Worm (Caenorhabditis elegans): Measurements from ENCODE around the gene F19G12.1.
A peak's percentile ranks its signal among the peaks of the same experiment; 100 is the strongest.

Gene F19G12.1

DNA sequence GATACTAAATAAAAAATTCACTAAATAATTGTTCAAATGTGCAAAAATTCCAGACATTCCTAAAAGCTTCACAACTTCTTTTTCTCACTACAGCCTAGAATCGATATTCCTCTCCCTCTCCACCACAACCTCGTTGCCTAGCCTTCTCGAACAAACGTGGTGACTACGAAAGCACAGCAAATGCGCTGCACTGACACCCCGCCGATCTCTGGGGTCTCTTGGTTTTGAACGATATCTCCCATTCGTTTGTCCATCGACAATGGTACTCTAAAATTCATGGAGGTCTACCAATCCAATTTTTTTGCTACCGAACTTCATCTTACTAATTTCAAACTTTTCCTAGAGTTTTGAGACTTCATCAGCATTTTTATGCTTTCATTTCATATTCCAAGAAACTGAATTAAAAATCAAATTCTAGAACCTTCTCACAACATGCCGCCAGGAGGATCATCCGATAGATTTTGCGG is 19.6 kb downstream of the F19G12.1 start, which contains the start of gene W05H7.1:
W05H7.1 (plus strand) TSS at position 417 of the 467 bp plus-strand sequence.
- TF ChIP-seq lin-11 (tag; optimal IDR thresholded peaks at IDR 0.05) = peak; percentile 41
- peak in 1 of 2 experiments; percentile 22 for TF ChIP-seq mdl-1 (tag; optimal IDR thresholded peaks at IDR 0.05)
- TF ChIP-seq lsy-2 (tag; optimal IDR thresholded peaks at IDR 0.05) = peak in 1 of 2 experiments; percentile 51
- TF ChIP-seq nhr-25 (tag; optimal IDR thresholded peaks at IDR 0.05) = peak; percentile 38
- no peak for TF ChIP-seq unc-39 (tag; optimal IDR thresholded peaks at IDR 0.05)
- no peak for TF ChIP-seq alr-1 (tag; optimal IDR thresholded peaks at IDR 0.05)
- TF ChIP-seq sma-3 (GFP tag; optimal IDR thresholded peaks at IDR 0.05) = peak; percentile 3
- peak; percentile 60 for TF ChIP-seq C34F6.9 (tag; optimal IDR thresholded peaks at IDR 0.05)
- no peak for TF ChIP-seq elt-1 (tag; optimal IDR thresholded peaks at IDR 0.05)
- peak; percentile 37 for TF ChIP-seq F13H6.1 (tag; optimal IDR thresholded peaks at IDR 0.05)
- peak; percentile 14 for TF ChIP-seq lin-13 (GFP tag; optimal IDR thresholded peaks at IDR 0.05)
- TF ChIP-seq nhr-237 (tag; optimal IDR thresholded peaks at IDR 0.05) = no peak
- TF ChIP-seq fos-1 (tag; optimal IDR thresholded peaks at IDR 0.05) = peak; percentile 18
- peak; percentile 28 for TF ChIP-seq sma-9 (GFP tag; optimal IDR thresholded peaks at IDR 0.05)
- TF ChIP-seq sma-9 (tag; optimal IDR thresholded peaks at IDR 0.05) = no peak
- peak; percentile 51 for TF ChIP-seq crh-2 (tag; optimal IDR thresholded peaks at IDR 0.05)
- TF ChIP-seq ztf-4 (tag; optimal IDR thresholded peaks at IDR 0.05) = no peak
- TF ChIP-seq nhr-12 (tag; optimal IDR thresholded peaks at IDR 0.05) = no peak
- TF ChIP-seq unc-55 (GFP tag; optimal IDR thresholded peaks at IDR 0.05) = peak; percentile 72
- TF ChIP-seq aly-2 (tag; optimal IDR thresholded peaks at IDR 0.05) = no peak
- TF ChIP-seq nhr-129 (tag; optimal IDR thresholded peaks at IDR 0.05) = peak; percentile 70
- no peak for TF ChIP-seq egl-27 (tag; optimal IDR thresholded peaks at IDR 0.05)

DNA sequence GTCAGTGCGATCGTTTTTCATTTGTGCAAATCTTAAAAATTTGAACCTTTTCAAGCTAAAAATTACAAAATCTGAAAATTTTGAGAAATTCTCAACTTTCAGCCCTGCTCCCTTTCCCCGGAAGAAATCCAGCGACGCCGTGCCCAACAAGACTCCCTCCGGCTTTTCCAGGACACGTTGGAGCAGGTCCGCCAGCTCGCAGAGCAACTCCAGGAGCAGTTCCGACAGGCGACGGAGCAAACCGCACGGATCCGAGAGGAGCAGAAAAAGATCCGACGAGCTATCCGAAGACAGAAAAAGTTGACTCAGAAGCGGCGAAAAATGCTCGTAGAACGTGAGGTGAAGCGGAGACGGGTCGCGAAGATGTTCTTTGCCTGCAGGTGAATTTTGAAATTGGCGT is 20.4 kb downstream of the F19G12.1 start:
- no peak for TF ChIP-seq sma-9 (GFP tag; optimal IDR thresholded peaks at IDR 0.05)
- TF ChIP-seq sma-9 (tag; optimal IDR thresholded peaks at IDR 0.05) = no peak
- TF ChIP-seq nhr-10 (tag; optimal IDR thresholded peaks at IDR 0.05) = no peak
- TF ChIP-seq nhr-77 (tag; optimal IDR thresholded peaks at IDR 0.05) = no peak
- no peak for TF ChIP-seq blmp-1 (tag; optimal IDR thresholded peaks at IDR 0.05; ENCODE audit: insufficient read depth)
- TF ChIP-seq elt-3 (tag; optimal IDR thresholded peaks at IDR 0.05) = no peak
- TF ChIP-seq egl-27 (tag; optimal IDR thresholded peaks at IDR 0.05) = no peak
- TF ChIP-seq nhr-129 (tag; optimal IDR thresholded peaks at IDR 0.05) = no peak

DNA sequence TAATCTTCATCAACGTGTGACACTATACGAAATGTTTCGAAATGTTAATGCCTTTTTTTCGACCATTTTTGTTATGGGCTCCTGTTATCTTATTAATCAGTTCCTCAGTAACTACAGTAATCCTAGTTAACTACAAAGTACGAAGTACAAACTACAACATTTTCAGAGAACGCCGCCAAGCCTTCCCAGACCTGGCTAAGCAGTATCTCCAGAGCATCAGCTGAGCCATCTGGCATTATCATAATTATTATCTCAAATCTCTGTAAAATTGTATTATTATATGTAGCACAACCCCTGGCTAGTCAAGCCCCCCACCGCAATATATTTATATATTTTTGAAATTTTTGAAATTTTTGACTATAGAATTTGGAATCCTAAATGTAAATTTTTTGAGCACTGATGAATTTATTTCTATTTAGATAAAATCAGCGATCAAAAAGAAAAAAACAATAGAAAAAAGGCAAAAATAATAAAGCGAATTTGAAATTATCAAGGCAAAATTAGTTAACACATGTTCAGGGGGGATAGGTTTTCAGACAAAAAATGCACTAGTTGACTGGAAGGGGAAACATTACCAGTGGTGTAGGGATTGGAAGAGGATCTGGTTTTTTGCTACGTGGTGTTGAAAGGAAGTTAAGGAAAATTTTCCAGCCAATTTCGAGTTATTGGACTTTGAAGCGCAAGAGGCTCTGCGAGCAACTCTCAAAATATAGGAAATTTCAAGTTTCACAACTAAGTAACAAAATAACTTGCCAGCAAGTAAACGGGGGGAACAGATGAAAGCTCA is 21.2 kb downstream of the F19G12.1 start:
- TF ChIP-seq skn-1 (tag; optimal IDR thresholded peaks at IDR 0.05) (no peak), ZK546.5 (tag; optimal IDR thresholded peaks at IDR 0.05) (no peak), ceh-16 (tag; optimal IDR thresholded peaks at IDR 0.05) (no peak), nhr-10 (tag; optimal IDR thresholded peaks at IDR 0.05) (no peak), elt-1 (tag; optimal IDR thresholded peaks at IDR 0.05) (no peak), ama-1 (optimal IDR thresholded peaks at IDR 0.05) (peak; percentile 83), mab-5 (tag; optimal IDR thresholded peaks at IDR 0.05) (no peak), nhr-237 (tag; optimal IDR thresholded peaks at IDR 0.05) (no peak), egl-27 (tag; optimal IDR thresholded peaks at IDR 0.05) (no peak), alr-1 (tag; optimal IDR thresholded peaks at IDR 0.05) (no peak), unc-55 (GFP tag; optimal IDR thresholded peaks at IDR 0.05) (no peak), lin-13 (GFP tag; optimal IDR thresholded peaks at IDR 0.05) (no peak), F13H6.1 (tag; optimal IDR thresholded peaks at IDR 0.05) (peak; percentile 20), ztf-4 (tag; optimal IDR thresholded peaks at IDR 0.05) (peak; percentile 32), zag-1 (tag; optimal IDR thresholded peaks at IDR 0.05) (no peak), nhr-6 (tag; optimal IDR thresholded peaks at IDR 0.05) (no peak), unc-39 (tag; optimal IDR thresholded peaks at IDR 0.05) (no peak)

DNA sequence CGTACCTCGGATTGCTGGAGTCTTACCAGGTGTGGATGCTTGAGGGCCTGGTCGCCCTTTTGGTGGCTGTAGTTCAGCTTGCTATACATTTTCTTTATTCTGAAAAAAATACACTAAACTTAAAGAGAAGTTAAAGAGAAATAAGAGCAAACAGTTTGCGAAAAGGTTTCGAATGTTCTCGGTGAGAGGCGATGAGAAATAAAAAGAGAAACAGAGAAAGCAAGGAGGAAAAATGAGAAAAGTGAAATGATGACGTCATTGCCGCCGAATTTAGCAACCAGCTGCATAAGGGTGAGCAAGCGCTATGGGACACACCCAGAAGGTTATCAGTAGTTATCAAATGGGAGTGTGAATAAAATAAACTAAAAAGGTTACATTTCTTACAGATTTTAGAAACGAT is 23.0 kb downstream of the F19G12.1 start, which contains the start of gene cebp-1:
cebp-1 (minus strand) TSS at position 99 of the 400 bp plus-strand sequence.
- TF ChIP-seq nhr-129 (tag; optimal IDR thresholded peaks at IDR 0.05) (no peak), ceh-16 (tag; optimal IDR thresholded peaks at IDR 0.05) (no peak), fos-1 (tag; optimal IDR thresholded peaks at IDR 0.05) (peak; percentile 89), sma-9 (GFP tag; optimal IDR thresholded peaks at IDR 0.05) (peak; percentile 85), sma-9 (tag; optimal IDR thresholded peaks at IDR 0.05) (no peak), C34F6.9 (tag; optimal IDR thresholded peaks at IDR 0.05) (no peak), alr-1 (tag; optimal IDR thresholded peaks at IDR 0.05) (no peak), nhr-12 (tag; optimal IDR thresholded peaks at IDR 0.05) (no peak), gmeb-1 (tag; optimal IDR thresholded peaks at IDR 0.05) (no peak), nhr-6 (tag; optimal IDR thresholded peaks at IDR 0.05) (no peak), R02D3.7 (tag; optimal IDR thresholded peaks at IDR 0.05) (no peak), mab-5 (tag; optimal IDR thresholded peaks at IDR 0.05) (no peak), ztf-4 (tag; optimal IDR thresholded peaks at IDR 0.05) (no peak), egl-27 (tag; optimal IDR thresholded peaks at IDR 0.05) (peak; percentile 33), ama-1 (optimal IDR thresholded peaks at IDR 0.05) (peak; percentile 30), blmp-1 (tag; optimal IDR thresholded peaks at IDR 0.05; ENCODE audit: insufficient read depth) (peak; percentile 63), dmd-4 (tag; optimal IDR thresholded peaks at IDR 0.05) (no peak), ceh-82 (tag; optimal IDR thresholded peaks at IDR 0.05) (no peak), F13H6.1 (tag; optimal IDR thresholded peaks at IDR 0.05) (peak; percentile 18), unc-39 (tag; optimal IDR thresholded peaks at IDR 0.05) (no peak), lsy-2 (tag; optimal IDR thresholded peaks at IDR 0.05) (peak in 1 of 2 experiments; percentile 7), lin-39 (tag; optimal IDR thresholded peaks at IDR 0.05) (no peak), unc-55 (GFP tag; optimal IDR thresholded peaks at IDR 0.05) (peak; percentile 36), mdl-1 (tag; optimal IDR thresholded peaks at IDR 0.05) (no peak), nhr-77 (tag; optimal IDR thresholded peaks at IDR 0.05) (no peak), sma-3 (GFP tag; optimal IDR thresholded peaks at IDR 0.05) (peak; percentile 23), nhr-237 (tag; optimal IDR thresholded peaks at IDR 0.05) (no peak), peb-1 (tag; optimal IDR thresholded peaks at IDR 0.05) (no peak)
